Fruit fly (Drosophila melanogaster): Measurements from ENCODE around the gene CanA-14F.

Gene CanA-14F

DNA sequence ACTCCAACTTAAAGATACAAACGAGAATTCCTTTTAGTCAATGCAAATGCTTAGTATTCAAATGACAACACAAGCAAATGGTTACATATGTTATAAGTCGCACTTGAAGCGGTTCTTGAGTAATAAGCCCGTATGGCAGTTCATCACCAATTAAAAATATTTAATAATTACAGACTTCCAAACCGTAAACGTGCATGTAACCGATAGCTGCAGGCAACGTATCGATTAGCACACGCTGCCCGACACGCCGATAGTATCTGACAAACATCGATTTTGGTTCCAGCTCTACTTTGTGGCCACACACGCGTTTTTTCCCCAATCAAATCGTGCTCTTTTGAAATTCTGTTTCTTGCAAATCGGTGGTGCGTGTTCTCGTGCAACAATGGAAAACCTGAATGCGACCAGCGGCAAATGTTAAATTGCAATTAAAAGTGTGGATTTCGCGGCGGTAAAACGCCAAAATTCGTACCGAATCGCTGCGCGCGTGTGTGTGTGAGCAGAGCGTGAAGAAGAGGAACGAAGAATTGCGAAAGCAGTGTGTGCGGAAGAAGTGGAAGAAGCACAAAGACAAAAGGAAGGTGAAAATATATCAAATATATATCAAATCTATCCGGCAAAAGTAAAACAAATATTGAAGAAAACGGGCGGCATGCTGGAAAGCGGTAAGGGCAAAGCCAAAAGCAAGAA, 12.1 kb upstream of the CanA-14F start, which contains the start of the genes CG9784 and Nup153 (continued):
- no peak for TF ChIP-seq Doc2 (GFP tag; IDR thresholded peaks at IDR 0.05)
- no peak for TF ChIP-seq CG10979 (tag; optimal IDR thresholded peaks at IDR 0.05)
- TF ChIP-seq CG15479 (GFP tag; optimal IDR thresholded peaks at IDR 0.05): peak; percentile 62
- no peak for TF ChIP-seq trh (GFP tag; optimal IDR thresholded peaks at IDR 0.05)
- no peak for TF ChIP-seq az2 (GFP tag; optimal IDR thresholded peaks at IDR 0.05)
- no peak for TF ChIP-seq wor (GFP tag; IDR thresholded peaks at IDR 0.05)
- no peak for TF ChIP-seq CG13624 (GFP tag; optimal IDR thresholded peaks at IDR 0.05)
- TF ChIP-seq CG1024 (GFP tag; IDR thresholded peaks at IDR 0.05): no peak
- no peak for TF ChIP-seq CG17568 (GFP tag; optimal IDR thresholded peaks at IDR 0.05)
- TF ChIP-seq Oli (tag; optimal IDR thresholded peaks at IDR 0.05): no peak
- no peak for TF ChIP-seq Lhr (GFP tag; optimal IDR thresholded peaks at IDR 0.05)
- TF ChIP-seq Blimp-1 (GFP tag; optimal IDR thresholded peaks at IDR 0.05): no peak
- peak; percentile 7 for TF ChIP-seq Ets97D (GFP tag; optimal IDR thresholded peaks at IDR 0.05)
- no peak for TF ChIP-seq CG7357 (GFP tag; IDR thresholded peaks at IDR 0.05)
- TF ChIP-seq CG2129 (GFP tag; IDR thresholded peaks at IDR 0.05; ENCODE audit: partially characterized antibody): peak; percentile 76
- no peak for TF ChIP-seq chif (GFP tag; optimal IDR thresholded peaks at IDR 0.05)
- TF ChIP-seq kah (GFP tag; optimal IDR thresholded peaks at IDR 0.05): no peak
- no peak for TF ChIP-seq CG34376 (GFP tag; optimal IDR thresholded peaks at IDR 0.05)
- no peak for TF ChIP-seq Chrac-16 (GFP tag; optimal IDR thresholded peaks at IDR 0.05)
- no peak for TF ChIP-seq gcm2 (GFP tag; optimal IDR thresholded peaks at IDR 0.05)
- no peak for TF ChIP-seq E2f1 (GFP tag; IDR thresholded peaks at IDR 0.05)
- TF ChIP-seq esg (GFP tag; conservative IDR thresholded peaks at IDR 0.05): no peak
- TF ChIP-seq Sry-β (GFP tag; optimal IDR thresholded peaks at IDR 0.05): no peak
- TF ChIP-seq Camta (GFP tag; optimal IDR thresholded peaks at IDR 0.05): no peak
- no peak for TF ChIP-seq danr (GFP tag; IDR thresholded peaks at IDR 0.05)
- no peak for TF ChIP-seq ind (GFP tag; optimal IDR thresholded peaks at IDR 0.05)
- no peak for TF ChIP-seq cas (GFP tag; IDR thresholded peaks at IDR 0.05)
- TF ChIP-seq grn (GFP tag; optimal IDR thresholded peaks at IDR 0.05): no peak
- peak; percentile 96 for TF ChIP-seq CG16813 (GFP tag; IDR thresholded peaks at IDR 0.05; ENCODE audit: partially characterized antibody)
- TF ChIP-seq Asciz (GFP tag; optimal IDR thresholded peaks at IDR 0.05): no peak
- no peak for TF ChIP-seq hkb (optimal IDR thresholded peaks at IDR 0.05)
- TF ChIP-seq hkb (GFP tag; IDR thresholded peaks at IDR 0.05): no peak
- TF ChIP-seq CG4360 (GFP tag; IDR thresholded peaks at IDR 0.05): no peak
- no peak for TF ChIP-seq Hr51 (GFP tag; optimal IDR thresholded peaks at IDR 0.05)
- TF ChIP-seq CG14441 (GFP tag; IDR thresholded peaks at IDR 0.05): no peak
- TF ChIP-seq CG8944 (GFP tag; optimal IDR thresholded peaks at IDR 0.05): no peak
- TF ChIP-seq Fer1 (GFP tag; optimal IDR thresholded peaks at IDR 0.05): no peak
- no peak for TF ChIP-seq dmrt11E (tag; optimal IDR thresholded peaks at IDR 0.05)
- no peak for TF ChIP-seq fd64A (GFP tag; optimal IDR thresholded peaks at IDR 0.05)
- no peak for TF ChIP-seq CG4820 (GFP tag; optimal IDR thresholded peaks at IDR 0.05)
- TF ChIP-seq Mad (GFP tag; optimal IDR thresholded peaks at IDR 0.05): no peak
- TF ChIP-seq CG8281 (tag; optimal IDR thresholded peaks at IDR 0.05): no peak
- TF ChIP-seq zen (tag; optimal IDR thresholded peaks at IDR 0.05): no peak
- TF ChIP-seq Myb (GFP tag; optimal IDR thresholded peaks at IDR 0.05): no peak
- peak; percentile 13; the same call in 1 of the 2 replicates for TF ChIP-seq MBD-R2 (GFP tag; IDR thresholded peaks at IDR 0.05)
- TF ChIP-seq NK7.1 (GFP tag; optimal IDR thresholded peaks at IDR 0.05): no peak
- TF ChIP-seq pzg (GFP tag; optimal IDR thresholded peaks at IDR 0.05): peak; percentile 59
- TF ChIP-seq CG4328 (GFP tag; optimal IDR thresholded peaks at IDR 0.05): no peak
- TF ChIP-seq amos (GFP tag; IDR thresholded peaks at IDR 0.05; ENCODE audit: partially characterized antibody): peak; percentile 98
- TF ChIP-seq tna (GFP tag; IDR thresholded peaks at IDR 0.05; ENCODE audit: partially characterized antibody): peak; percentile 95
